Worm (Caenorhabditis elegans): ENCODE measurements around the gene cfp-1.

- TF ChIP-seq ZK546.5 (tag; optimal IDR thresholded peaks at IDR 0.05) (peak in 1 of 2 experiments; percentile 57), lim-7 (GFP tag; IDR thresholded peaks at IDR 0.05) (no peak), ces-1 (GFP tag; optimal IDR thresholded peaks at IDR 0.05) (no peak), egl-27 (tag; optimal IDR thresholded peaks at IDR 0.05) (no peak), ceh-28 (tag; optimal IDR thresholded peaks at IDR 0.05) (no peak), nhr-11 (tag; optimal IDR thresholded peaks at IDR 0.05) (peak; percentile 66), skn-1 (tag; optimal IDR thresholded peaks at IDR 0.05) (peak; percentile 16), lin-13 (GFP tag; optimal IDR thresholded peaks at IDR 0.05) (peak; percentile 76), Y105C5A.15 (GFP tag; IDR thresholded peaks at IDR 0.05) (no peak), mdl-1 (tag; optimal IDR thresholded peaks at IDR 0.05) (peak in 1 of 2 experiments; percentile 41), dmd-8 (GFP tag; IDR thresholded peaks at IDR 0.05) (no peak)
Observed at ce11 chrIV:14070992-14071289, 6.3 kb upstream of the cfp-1 start.

Data from whole organism, L4 larva.